Worm (Caenorhabditis elegans) whole organism, late embryonic: Measurements from ENCODE around the gene mnk-1.

Experiments
- C08G9.2 ChIP-seq: sonication (generic microtip); optimal IDR thresholded peaks from 2 replicates; lab custom pipeline; 2016; ENCODE audit warnings: mild to moderate bottlenecking, missing genetic modification characterization, moderate library complexity, missing compliant biosample characterization
- C38D4.7 ChIP-seq: fragments of 200-800 bp; sonication (Bioruptor generic); optimal IDR thresholded peaks from 2 replicates; lab custom pipeline; 2018; ENCODE audit warnings: mild to moderate bottlenecking, missing genetic modification characterization, moderate library complexity, missing compliant biosample characterization
- F13H6.1 ChIP-seq: sonication (generic microtip); optimal IDR thresholded peaks from 2 replicates; lab custom pipeline; 2016; ENCODE audit warnings: missing genetic modification characterization, missing compliant biosample characterization
- K09A11.1 ChIP-seq: sonication (generic microtip); optimal IDR thresholded peaks from 2 replicates; lab custom pipeline; 2017; ENCODE audit warnings: antibody characterized with exemption, mild to moderate bottlenecking, missing genetic modification characterization, missing compliant biosample characterization; ENCODE audit not compliant: insufficient read depth
- ahr-1 ChIP-seq: sonication (generic microtip); optimal IDR thresholded peaks from 2 replicates; lab custom pipeline; 2016; ENCODE audit warnings: missing genetic modification characterization, missing compliant biosample characterization
- ceh-18 ChIP-seq: sonication (generic microtip); optimal IDR thresholded peaks from 2 replicates; lab custom pipeline; 2016; ENCODE audit warnings: missing genetic modification characterization, missing compliant biosample characterization
- ceh-24 ChIP-seq: sonication (generic microtip); optimal IDR thresholded peaks from 2 replicates; lab custom pipeline; 2016; ENCODE audit warnings: mild to moderate bottlenecking, missing genetic modification characterization, missing compliant biosample characterization
- ceh-31 ChIP-seq: sonication (generic microtip); optimal IDR thresholded peaks from 2 replicates; lab custom pipeline; 2016; ENCODE audit warnings: missing genetic modification characterization, missing compliant biosample characterization
- ceh-48 ChIP-seq: sonication (generic microtip); optimal IDR thresholded peaks from 2 replicates; lab custom pipeline; 2016; ENCODE audit warnings: missing genetic modification characterization, inconsistent platforms, missing compliant biosample characterization
- ceh-6 ChIP-seq: fragments of 200-800 bp; sonication (Bioruptor generic); optimal IDR thresholded peaks from 2 replicates; lab custom pipeline; 2018; ENCODE audit warnings: mild to moderate bottlenecking, missing genetic modification characterization, missing compliant biosample characterization
- che-1 ChIP-seq: sonication (generic microtip); optimal IDR thresholded peaks from 2 replicates; lab custom pipeline; 2016; ENCODE audit warnings: mild to moderate bottlenecking, missing genetic modification characterization, missing compliant biosample characterization
- dmd-4 ChIP-seq: sonication (generic microtip); optimal IDR thresholded peaks from 2 replicates; lab custom pipeline; 2016; ENCODE audit warnings: borderline replicate concordance, missing genetic modification characterization, missing compliant biosample characterization
- elt-4 ChIP-seq: sonication (generic microtip); optimal IDR thresholded peaks from 2 replicates; lab custom pipeline; 2016; ENCODE audit warnings: missing genetic modification characterization, missing compliant biosample characterization
- ets-4 ChIP-seq: sonication (generic microtip); optimal IDR thresholded peaks from 2 replicates; lab custom pipeline; 2016; ENCODE audit warnings: missing genetic modification characterization, missing compliant biosample characterization
- eyg-1 ChIP-seq: sonication (generic microtip); optimal IDR thresholded peaks from 2 replicates; lab custom pipeline; 2016; ENCODE audit warnings: missing genotype, missing genetic modification characterization, missing compliant biosample characterization
- fax-1 ChIP-seq: sonication (generic microtip); optimal IDR thresholded peaks from 2 replicates; lab custom pipeline; 2016; ENCODE audit warnings: missing genotype, missing genetic modification characterization, missing compliant biosample characterization
- fkh-10 ChIP-seq: fragments of 150-350 bp; optimal IDR thresholded peaks from 2 replicates; lab custom pipeline; 2014; ENCODE audit warnings: missing biosample characterization, missing genetic modification reagents, missing genetic modification characterization
- fkh-6 ChIP-seq: sonication (generic microtip); optimal IDR thresholded peaks from 2 replicates; lab custom pipeline; 2016; ENCODE audit warnings: missing genetic modification characterization, missing compliant biosample characterization
- gmeb-2 ChIP-seq: sonication (generic microtip); optimal IDR thresholded peaks from 2 replicates; lab custom pipeline; 2016; ENCODE audit warnings: missing genetic modification characterization, inconsistent platforms, missing compliant biosample characterization
- hlh-30 ChIP-seq: sonication (generic microtip); optimal IDR thresholded peaks from 2 replicates; lab custom pipeline; 2017; ENCODE audit warnings: antibody characterized with exemption, missing genetic modification characterization, missing compliant biosample characterization; ENCODE audit not compliant: insufficient read depth
- lim-6 ChIP-seq: sonication (generic microtip); optimal IDR thresholded peaks from 2 replicates; lab custom pipeline; 2016; ENCODE audit warnings: missing genetic modification characterization, missing compliant biosample characterization
- lin-11 ChIP-seq: fragments of 200-800 bp; sonication (Bioruptor generic); optimal IDR thresholded peaks from 2 replicates; lab custom pipeline; 2018; ENCODE audit warnings: mild to moderate bottlenecking, missing genetic modification characterization, missing compliant biosample characterization
- madf-2 ChIP-seq: sonication (generic microtip); optimal IDR thresholded peaks from 2 replicates; lab custom pipeline; 2017; ENCODE audit warnings: missing genetic modification characterization, missing compliant biosample characterization
- mec-3 ChIP-seq: sonication (generic microtip); optimal IDR thresholded peaks from 2 replicates; lab custom pipeline; 2016; ENCODE audit warnings: borderline replicate concordance, missing genetic modification characterization, missing compliant biosample characterization
- nhr-11 ChIP-seq: fragments of 150-350 bp; optimal IDR thresholded peaks from 2 replicates; lab custom pipeline; 2014; ENCODE audit warnings: missing biosample characterization, missing genetic modification characterization
- nhr-232 ChIP-seq: sonication (generic microtip); optimal IDR thresholded peaks from 2 replicates; lab custom pipeline; 2016; ENCODE audit warnings: missing genetic modification characterization, missing compliant biosample characterization
- npax-4 ChIP-seq: sonication (generic microtip); optimal IDR thresholded peaks from 2 replicates; lab custom pipeline; 2016; ENCODE audit warnings: missing genetic modification characterization, missing compliant biosample characterization
- pat-9 ChIP-seq: fragments of 200-800 bp; sonication (Bioruptor generic); optimal IDR thresholded peaks from 2 replicates; lab custom pipeline; 2018; ENCODE audit warnings: mild to moderate bottlenecking, missing genetic modification characterization, moderate library complexity, missing compliant biosample characterization
- pha-2 ChIP-seq: sonication (generic microtip); optimal IDR thresholded peaks from 2 replicates; lab custom pipeline; 2017; ENCODE audit warnings: mild to moderate bottlenecking, missing genetic modification characterization, missing compliant biosample characterization
- pha-4 ChIP-seq: fragments of 150-350 bp; optimal IDR thresholded peaks from 2 replicates; lab custom pipeline; 2018; ENCODE audit warnings: missing biosample characterization, missing genetic modification reagents, missing genetic modification characterization
- pqm-1 ChIP-seq: sonication (generic microtip); optimal IDR thresholded peaks from 2 replicates; lab custom pipeline; 2016; ENCODE audit warnings: missing genetic modification characterization, missing compliant biosample characterization
- pros-1 ChIP-seq: fragments of 150-350 bp; optimal IDR thresholded peaks from 2 replicates; lab custom pipeline; 2014; ENCODE audit warnings: missing biosample characterization, missing genetic modification reagents, missing genetic modification characterization
- ref-2 ChIP-seq: sonication (generic microtip); optimal IDR thresholded peaks from 2 replicates; lab custom pipeline; 2016; ENCODE audit warnings: missing genetic modification characterization, missing compliant biosample characterization
- rnt-1 ChIP-seq: sonication (generic microtip); optimal IDR thresholded peaks from 2 replicates; lab custom pipeline; 2016; ENCODE audit warnings: missing genetic modification characterization, missing compliant biosample characterization
- sdc-2 ChIP-seq: sonication (generic microtip); optimal IDR thresholded peaks from 2 replicates; lab custom pipeline; 2016; ENCODE audit warnings: missing genotype, missing genetic modification characterization, missing compliant biosample characterization
- sox-2 ChIP-seq: fragments of 200-800 bp; sonication (Bioruptor generic); IDR thresholded peaks from 2 replicates; pipeline ENCODE4 v1.3.6; 2022; ENCODE audit warnings: missing genetic modification reagents, missing genetic modification characterization, missing compliant biosample characterization
- sox-4 ChIP-seq: sonication (generic microtip); optimal IDR thresholded peaks from 2 replicates; lab custom pipeline; 2017; ENCODE audit warnings: mild to moderate bottlenecking, missing genetic modification characterization, inconsistent platforms, missing compliant biosample characterization
- syd-9 ChIP-seq: sonication (generic microtip); optimal IDR thresholded peaks from 2 replicates; lab custom pipeline; 2016; ENCODE audit warnings: mild to moderate bottlenecking, missing genetic modification characterization, moderate library complexity, missing compliant biosample characterization
- tbx-2 ChIP-seq: sonication (generic microtip); optimal IDR thresholded peaks from 2 replicates; lab custom pipeline; 2016; ENCODE audit warnings: missing genetic modification characterization, missing compliant biosample characterization
- ttx-3 ChIP-seq: sonication (generic microtip); optimal IDR thresholded peaks from 2 replicates; lab custom pipeline; 2016; ENCODE audit warnings: missing genetic modification reagents, missing genetic modification characterization, missing compliant biosample characterization
- unc-42 ChIP-seq: sonication (generic microtip); optimal IDR thresholded peaks from 2 replicates; lab custom pipeline; 2016; ENCODE audit warnings: missing genotype, missing genetic modification characterization, missing compliant biosample characterization
- unc-55 ChIP-seq: sonication (generic microtip); optimal IDR thresholded peaks from 2 replicates; lab custom pipeline; 2017; ENCODE audit warnings: missing biosample characterization, missing genetic modification reagents, missing genetic modification characterization
- zip-5 ChIP-seq: sonication (generic microtip); optimal IDR thresholded peaks from 2 replicates; lab custom pipeline; 2016; ENCODE audit warnings: missing genetic modification characterization, missing compliant biosample characterization
- ztf-16 ChIP-seq: sonication (generic microtip); optimal IDR thresholded peaks from 2 replicates; lab custom pipeline; 2017; ENCODE audit warnings: missing genetic modification characterization, missing compliant biosample characterization

mnk-1 gene

DNA sequence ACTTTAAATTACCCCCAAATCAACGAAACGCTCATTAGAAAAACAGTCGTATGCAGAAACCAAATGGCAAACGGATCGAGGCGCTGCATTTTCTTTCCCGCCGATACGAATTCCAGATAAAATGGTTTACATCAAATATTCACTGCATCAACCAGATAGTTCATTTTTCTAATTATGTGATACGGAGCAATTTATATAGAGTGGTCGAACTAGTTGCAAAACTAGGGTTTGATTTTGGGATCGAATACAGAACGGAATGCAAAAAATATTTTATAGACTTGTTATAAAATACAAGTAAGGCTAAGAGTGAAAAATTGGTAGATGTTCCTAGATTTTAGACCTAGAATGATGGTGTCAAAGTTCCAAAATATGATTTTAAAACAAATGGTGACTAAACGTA lies 35.0 kb downstream of the mnk-1 start:
- TF ChIP-seq nhr-232 (tag; lab: Kevin White, UChicago), result no peak
- no peak for TF ChIP-seq nhr-11 (tag; lab: Kevin White, UChicago)
- no peak for TF ChIP-seq sdc-2 (tag; lab: Kevin White, UChicago)
- TF ChIP-seq ahr-1, result no peak
- no peak for TF ChIP-seq pqm-1 (tag; lab: Kevin White, UChicago)
- TF ChIP-seq tbx-2, result no peak
- no peak for TF ChIP-seq pha-4
- TF ChIP-seq pat-9 (tag; lab: Kevin White, UChicago), result no peak
- TF ChIP-seq ceh-48 (tag; lab: Kevin White, UChicago), result no peak
- no peak for TF ChIP-seq sox-2 (GFP tag; lab: Robert Waterston, UW)
- no peak for TF ChIP-seq pha-2
- TF ChIP-seq ets-4, result no peak
- TF ChIP-seq elt-4 (tag; lab: Kevin White, UChicago), result no peak
- no peak for TF ChIP-seq fkh-6 (tag; lab: Kevin White, UChicago)
- TF ChIP-seq C38D4.7 (GFP tag; lab: Kevin White, UChicago), result no peak
- TF ChIP-seq eyg-1 (tag; lab: Kevin White, UChicago), result no peak
- no peak for TF ChIP-seq ceh-31 (tag; lab: Kevin White, UChicago)

DNA sequence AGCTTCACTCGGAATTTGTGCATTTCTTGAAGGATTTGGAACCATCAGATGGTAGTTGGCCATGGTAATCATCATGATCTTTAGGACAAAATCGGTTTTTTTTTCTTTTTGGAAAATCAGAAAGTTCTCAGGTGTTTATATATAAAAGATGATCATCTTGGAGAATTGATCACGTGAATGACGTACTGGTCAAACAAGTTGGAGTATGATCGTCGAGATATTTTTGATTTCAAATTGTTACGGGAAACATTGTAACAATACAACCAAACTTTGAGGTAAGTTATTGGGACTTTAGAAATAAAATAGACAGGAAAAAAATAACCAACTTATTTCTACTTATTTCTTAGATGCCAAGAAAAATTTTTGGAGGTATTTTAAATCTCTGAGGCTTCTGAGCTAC lies 35.8 kb downstream of the mnk-1 start, which contains the start of gene F59B10.4:
F59B10.4 (minus strand) TSS at position 101 of the 400 bp plus-strand sequence.
- no peak for TF ChIP-seq ets-4
- no peak for TF ChIP-seq ceh-48 (tag; lab: Kevin White, UChicago)
- no peak for TF ChIP-seq gmeb-2
- TF ChIP-seq fkh-10 (GFP tag; lab: Kevin White, UChicago), result no peak
- no peak for TF ChIP-seq ceh-24
- TF ChIP-seq rnt-1 (tag; lab: Kevin White, UChicago), result no peak
- TF ChIP-seq, all 69 proteins: peak for 0

DNA sequence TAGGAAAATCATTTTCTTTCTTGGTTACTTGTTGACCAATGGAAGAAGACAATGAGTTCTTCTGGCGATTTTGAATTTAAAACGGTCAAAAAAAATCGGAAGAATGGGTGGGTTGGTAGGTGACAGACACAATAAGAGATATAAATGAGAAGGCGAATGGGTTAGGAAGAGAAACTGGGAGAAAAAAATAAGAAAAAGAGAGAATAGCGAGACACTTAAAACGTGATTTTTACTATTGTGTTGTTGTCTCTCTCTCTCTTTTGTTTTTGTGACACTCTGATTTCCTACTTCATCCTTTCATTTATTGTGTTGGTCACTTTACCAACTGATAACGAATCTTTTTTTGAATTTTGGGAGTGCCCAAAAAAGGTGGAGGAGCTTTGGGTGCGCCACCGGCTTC lies 38.5 kb downstream of the mnk-1 start:
- TF ChIP-seq F13H6.1 (tag; lab: Kevin White, UChicago) (no peak), pha-2 (no peak), ceh-6 (GFP tag; lab: Kevin White, UChicago) (no peak), unc-55 (GFP tag; lab: Kevin White, UChicago) (no peak), fax-1 (no peak), ets-4 (no peak), C08G9.2 (tag; lab: Kevin White, UChicago) (no peak), ref-2 (tag; lab: Kevin White, UChicago) (no peak)

ce11 chrII:10515422-10515821 lies 39.4 kb downstream of the mnk-1 start:
- TF ChIP-seq hlh-30 (tag; lab: Kevin White, UChicago) (no peak), lin-11 (no peak), syd-9 (no peak), ets-4 (no peak), npax-4 (tag; lab: Kevin White, UChicago) (no peak), C08G9.2 (tag; lab: Kevin White, UChicago) (no peak), dmd-4 (tag; lab: Kevin White, UChicago) (no peak), K09A11.1 (no peak), zip-5 (tag; lab: Kevin White, UChicago) (no peak), unc-42 (tag; lab: Kevin White, UChicago) (no peak), mec-3 (tag; lab: Kevin White, UChicago) (no peak), ttx-3 (tag; lab: Kevin White, UChicago) (no peak), ztf-16 (tag; lab: Kevin White, UChicago) (no peak), sox-4 (no peak), lim-6 (tag; lab: Kevin White, UChicago) (no peak), ceh-18 (tag; lab: Kevin White, UChicago) (no peak), che-1 (no peak), pros-1 (tag; lab: Kevin White, UChicago) (no peak), madf-2 (tag; lab: Kevin White, UChicago) (no peak)
- TF ChIP-seq, all 69 proteins: peak for 0
